Worm (Caenorhabditis elegans) whole organism, L2 larva: Measurements from ENCODE around the gene nuc-1.

Experiments used
- C34F6.9 ChIP-seq: fragments of 150-350 bp; optimal IDR thresholded peaks from 2 replicates; lab custom pipeline; 2014; ENCODE audit warnings: missing biosample characterization, missing genetic modification characterization
- F13H6.1 ChIP-seq: sonication (generic microtip); optimal IDR thresholded peaks from 2 replicates; lab custom pipeline; 2016; ENCODE audit warnings: missing genetic modification characterization, missing compliant biosample characterization
- R02D3.7 ChIP-seq: fragments of 150-350 bp; optimal IDR thresholded peaks from 2 replicates; lab custom pipeline; 2014; ENCODE audit warnings: missing biosample characterization, missing genetic modification characterization
- alr-1 ChIP-seq: fragments of 150-350 bp; optimal IDR thresholded peaks from 2 replicates; lab custom pipeline; 2014; ENCODE audit warnings: missing biosample characterization, missing genetic modification characterization
- blmp-1 ChIP-seq: sonication (generic microtip); optimal IDR thresholded peaks from 2 replicates; lab custom pipeline; 2017; ENCODE audit warnings: missing genetic modification characterization, mild to moderate bottlenecking, missing compliant biosample characterization, antibody characterized with exemption, moderate library complexity; ENCODE audit not compliant: insufficient read depth
- ceh-82 ChIP-seq: fragments of 150-350 bp; optimal IDR thresholded peaks from 2 replicates; lab custom pipeline; 2014; ENCODE audit warnings: missing biosample characterization, missing genetic modification characterization
- crh-2 ChIP-seq: sonication (generic microtip); optimal IDR thresholded peaks from 2 replicates; lab custom pipeline; 2017; ENCODE audit warnings: missing biosample characterization, missing genetic modification characterization
- dmd-4 ChIP-seq: sonication (generic microtip); optimal IDR thresholded peaks from 2 replicates; lab custom pipeline; 2017; ENCODE audit warnings: missing biosample characterization, missing genetic modification characterization
- egl-27 ChIP-seq: sonication (generic microtip); optimal IDR thresholded peaks from 3 replicates; lab custom pipeline; 2017; ENCODE audit warnings: missing biosample characterization, missing genetic modification reagents, missing genetic modification characterization
- elt-1 ChIP-seq: fragments of 150-350 bp; optimal IDR thresholded peaks from 2 replicates; lab custom pipeline; 2014; ENCODE audit warnings: missing biosample characterization, missing genetic modification characterization
- gmeb-1 ChIP-seq: fragments of 150-350 bp; optimal IDR thresholded peaks from 2 replicates; lab custom pipeline; 2014; ENCODE audit warnings: missing biosample characterization, missing genetic modification characterization
- lin-11 ChIP-seq: fragments of 150-350 bp; sonication (generic microtip); optimal IDR thresholded peaks from 2 replicates; lab custom pipeline; 2014; ENCODE audit warnings: missing biosample characterization, missing genetic modification characterization, inconsistent platforms, mixed read lengths
- lin-13 ChIP-seq: fragments of 150-350 bp; optimal IDR thresholded peaks from 2 replicates; lab custom pipeline; 2014; ENCODE audit warnings: missing biosample characterization, missing genetic modification reagents, missing genetic modification characterization
- lin-39 ChIP-seq: fragments of 150-350 bp; optimal IDR thresholded peaks from 2 replicates; lab custom pipeline; 2014; ENCODE audit warnings: missing biosample characterization, missing genetic modification reagents, missing genetic modification characterization
- lsy-2 ChIP-seq, 2 experiments: fragments of 150-350 bp in 1 of 2; sonication (generic microtip) in 1 of 2; optimal IDR thresholded peaks; 2 replicates each; lab custom pipeline; 2014 to 2017; ENCODE audit warnings: missing biosample characterization in 2 of 2, missing genetic modification characterization in 2 of 2
- mab-5 ChIP-seq: fragments of 150-350 bp; optimal IDR thresholded peaks from 2 replicates; lab custom pipeline; 2014; ENCODE audit warnings: missing biosample characterization, missing genetic modification characterization
- mbf-1 ChIP-seq: sonication (generic microtip); optimal IDR thresholded peaks from 2 replicates; lab custom pipeline; 2017; ENCODE audit warnings: missing biosample characterization, missing genetic modification characterization
- mdl-1 ChIP-seq, 2 experiments: fragments of 150-350 bp in 1 of 2; sonication (generic microtip) in 1 of 2; optimal IDR thresholded peaks; 2 replicates each; lab custom pipeline; 2017; ENCODE audit warnings: missing biosample characterization in 2 of 2, missing genetic modification characterization in 2 of 2
- nhr-10 ChIP-seq: sonication (generic microtip); optimal IDR thresholded peaks from 2 replicates; lab custom pipeline; 2017; ENCODE audit warnings: missing biosample characterization, missing genetic modification characterization
- nhr-11 ChIP-seq: fragments of 150-350 bp; optimal IDR thresholded peaks from 2 replicates; lab custom pipeline; 2014; ENCODE audit warnings: missing biosample characterization, missing genetic modification characterization
- nhr-129 ChIP-seq: fragments of 150-350 bp; optimal IDR thresholded peaks from 2 replicates; lab custom pipeline; 2014; ENCODE audit warnings: missing biosample characterization, missing genetic modification characterization
- nhr-21 ChIP-seq: fragments of 150-350 bp; optimal IDR thresholded peaks from 2 replicates; lab custom pipeline; 2014; ENCODE audit warnings: missing biosample characterization, missing genetic modification characterization
- nhr-237 ChIP-seq: fragments of 150-350 bp; optimal IDR thresholded peaks from 2 replicates; lab custom pipeline; 2014; ENCODE audit warnings: missing biosample characterization, missing genetic modification characterization
- nhr-25 ChIP-seq: fragments of 150-350 bp; sonication (generic microtip); optimal IDR thresholded peaks from 3 replicates; lab custom pipeline; 2014; ENCODE audit warnings: missing biosample characterization, missing genetic modification characterization
- nhr-6 ChIP-seq: fragments of 150-350 bp; optimal IDR thresholded peaks from 2 replicates; lab custom pipeline; 2014; ENCODE audit warnings: missing biosample characterization, missing genetic modification characterization
- peb-1 ChIP-seq: fragments of 150-350 bp; optimal IDR thresholded peaks from 2 replicates; lab custom pipeline; 2014; ENCODE audit warnings: missing biosample characterization, missing genetic modification characterization
- sem-4 ChIP-seq: fragments of 150-350 bp; optimal IDR thresholded peaks from 2 replicates; lab custom pipeline; 2014; ENCODE audit warnings: missing biosample characterization, missing genetic modification reagents, missing genetic modification characterization
- sma-3 ChIP-seq: sonication (generic microtip); optimal IDR thresholded peaks from 2 replicates; lab custom pipeline; 2016; ENCODE audit warnings: missing genetic modification reagents, missing genetic modification characterization, missing compliant biosample characterization
- sma-9 ChIP-seq, 2 experiments: fragments of 150-350 bp in 1 of 2; sonication (generic microtip) in 1 of 2; optimal IDR thresholded peaks; 2 replicates each; lab custom pipeline; 2014 to 2016; ENCODE audit warnings: missing genetic modification characterization in 2 of 2, mild to moderate bottlenecking in 1 of 2, missing biosample characterization in 1 of 2, missing compliant biosample characterization in 1 of 2, missing genetic modification reagents in 1 of 2, moderate library complexity in 1 of 2
- snpc-4 ChIP-seq: fragments of 150-350 bp; optimal IDR thresholded peaks from 2 replicates; lab custom pipeline; 2014; ENCODE audit warnings: missing biosample characterization, missing genetic modification characterization
- unc-39 ChIP-seq: fragments of 150-350 bp; optimal IDR thresholded peaks from 2 replicates; lab custom pipeline; 2014; ENCODE audit warnings: missing biosample characterization, missing genetic modification characterization
- unc-62 ChIP-seq: fragments of 150-350 bp; optimal IDR thresholded peaks from 2 replicates; lab custom pipeline; 2014; ENCODE audit warnings: missing biosample characterization, missing genetic modification reagents, missing genetic modification characterization
- zag-1 ChIP-seq: fragments of 150-350 bp; optimal IDR thresholded peaks from 2 replicates; lab custom pipeline; 2014; ENCODE audit warnings: missing biosample characterization, missing genetic modification characterization
- ztf-11 ChIP-seq: sonication (generic microtip); optimal IDR thresholded peaks from 2 replicates; lab custom pipeline; 2017; ENCODE audit warnings: missing biosample characterization, missing genetic modification characterization
- ztf-4 ChIP-seq: fragments of 150-350 bp; optimal IDR thresholded peaks from 2 replicates; lab custom pipeline; 2014; ENCODE audit warnings: missing biosample characterization, missing genetic modification characterization

nuc-1 gene

DNA sequence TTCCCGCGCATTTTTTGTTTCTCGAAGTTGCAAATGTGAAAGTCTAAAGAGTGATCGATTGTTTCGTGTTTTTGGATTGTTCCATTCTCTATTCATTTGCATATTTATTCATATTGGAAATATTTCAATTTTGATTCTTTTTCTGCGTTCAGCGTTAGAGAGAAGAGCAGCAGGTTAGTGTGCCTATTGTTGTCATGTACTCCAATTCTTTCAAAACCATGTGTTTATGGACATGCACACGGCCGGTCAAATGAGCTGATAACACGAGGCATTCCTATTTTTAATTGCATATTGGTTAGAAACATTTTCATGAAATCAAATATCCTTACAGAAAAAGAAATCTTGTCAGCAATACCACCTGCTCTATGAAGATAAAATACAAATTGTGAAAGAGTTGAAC lies 8.1 kb upstream of the nuc-1 start:
- no peak for TF ChIP-seq ztf-11 (tag; lab: Kevin White, UChicago)
- TF ChIP-seq sma-9 (GFP tag; optimal IDR thresholded peaks at IDR 0.05; lab: Kevin White, UChicago): no peak
- TF ChIP-seq sma-9 (tag; optimal IDR thresholded peaks at IDR 0.05; lab: Kevin White, UChicago): no peak
- no peak for TF ChIP-seq nhr-6 (tag; lab: Kevin White, UChicago)
- TF ChIP-seq lin-13 (GFP tag; lab: Kevin White, UChicago): no peak
- no peak for TF ChIP-seq lin-39 (tag; lab: Kevin White, UChicago)
- no peak for TF ChIP-seq nhr-129 (tag; lab: Kevin White, UChicago)
- TF ChIP-seq zag-1 (tag; lab: Kevin White, UChicago): no peak
- no peak for TF ChIP-seq unc-62 (GFP tag; lab: Kevin White, UChicago)
- TF ChIP-seq ztf-4 (tag; lab: Kevin White, UChicago): no peak
- no peak for TF ChIP-seq dmd-4 (tag; lab: Kevin White, UChicago)
- TF ChIP-seq ceh-82 (tag; lab: Kevin White, UChicago): no peak
- no peak for TF ChIP-seq lsy-2 (tag; optimal IDR thresholded peaks at IDR 0.05; lab: Kevin White, UChicago)
- no peak for TF ChIP-seq elt-1 (tag; lab: Kevin White, UChicago)
- TF ChIP-seq mdl-1 (tag; optimal IDR thresholded peaks at IDR 0.05; lab: Kevin White, UChicago): no peak
- TF ChIP-seq sem-4: no peak
- no peak for TF ChIP-seq egl-27 (tag; lab: Kevin White, UChicago)
- TF ChIP-seq nhr-237 (tag; lab: Kevin White, UChicago): no peak
- no peak for TF ChIP-seq C34F6.9 (tag; lab: Kevin White, UChicago)
- no peak for TF ChIP-seq nhr-11 (tag; lab: Kevin White, UChicago)
- TF ChIP-seq, all 48 proteins: peak for 0

DNA sequence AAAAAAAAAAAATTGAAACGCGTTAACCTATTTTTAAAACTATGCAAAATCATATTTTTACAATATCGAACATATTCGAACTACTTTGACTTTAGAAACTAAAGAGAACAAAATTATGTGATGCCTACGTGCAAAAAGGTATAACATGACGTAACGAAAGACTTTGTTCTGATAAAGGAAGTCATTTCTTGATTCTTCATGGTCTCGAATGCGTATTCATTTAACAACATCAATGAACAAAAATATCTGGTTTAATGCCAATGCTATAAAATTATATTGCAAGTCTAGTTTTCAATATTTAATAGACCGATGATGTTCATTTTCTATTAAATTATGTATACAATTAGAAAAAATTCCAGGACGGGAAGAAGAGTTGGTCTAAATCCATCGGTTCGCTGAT lies 3.7 kb upstream of the nuc-1 start:
- no peak for TF ChIP-seq ztf-11 (tag; lab: Kevin White, UChicago)
- no peak for TF ChIP-seq snpc-4 (tag; lab: Kevin White, UChicago)
- TF ChIP-seq nhr-237 (tag; lab: Kevin White, UChicago): no peak
- no peak for TF ChIP-seq zag-1 (tag; lab: Kevin White, UChicago)
- TF ChIP-seq alr-1 (tag; lab: Kevin White, UChicago): no peak
- TF ChIP-seq gmeb-1: no peak
- no peak for TF ChIP-seq blmp-1
- TF ChIP-seq mbf-1: no peak
- no peak for TF ChIP-seq C34F6.9 (tag; lab: Kevin White, UChicago)
- peak; percentile 46 for TF ChIP-seq nhr-25
- no peak for TF ChIP-seq unc-39 (tag; lab: Kevin White, UChicago)
- no peak for TF ChIP-seq sma-9 (GFP tag; optimal IDR thresholded peaks at IDR 0.05; lab: Kevin White, UChicago)
- no peak for TF ChIP-seq sma-9 (tag; optimal IDR thresholded peaks at IDR 0.05; lab: Kevin White, UChicago)
- no peak for TF ChIP-seq lin-13 (GFP tag; lab: Kevin White, UChicago)
- TF ChIP-seq lin-11 (tag; lab: Kevin White, UChicago): no peak
- TF ChIP-seq lin-39 (tag; lab: Kevin White, UChicago): no peak
- TF ChIP-seq nhr-11 (tag; lab: Kevin White, UChicago): no peak
- no peak for TF ChIP-seq sem-4
- no peak for TF ChIP-seq elt-1 (tag; lab: Kevin White, UChicago)
- TF ChIP-seq nhr-21 (tag; lab: Kevin White, UChicago): peak; percentile 51
- no peak for TF ChIP-seq sma-3 (GFP tag; lab: Kevin White, UChicago)
- peak; percentile 9 for TF ChIP-seq ztf-4 (tag; lab: Kevin White, UChicago)
- TF ChIP-seq nhr-10 (tag; lab: Kevin White, UChicago): no peak
- TF ChIP-seq F13H6.1 (tag; lab: Kevin White, UChicago): no peak

DNA sequence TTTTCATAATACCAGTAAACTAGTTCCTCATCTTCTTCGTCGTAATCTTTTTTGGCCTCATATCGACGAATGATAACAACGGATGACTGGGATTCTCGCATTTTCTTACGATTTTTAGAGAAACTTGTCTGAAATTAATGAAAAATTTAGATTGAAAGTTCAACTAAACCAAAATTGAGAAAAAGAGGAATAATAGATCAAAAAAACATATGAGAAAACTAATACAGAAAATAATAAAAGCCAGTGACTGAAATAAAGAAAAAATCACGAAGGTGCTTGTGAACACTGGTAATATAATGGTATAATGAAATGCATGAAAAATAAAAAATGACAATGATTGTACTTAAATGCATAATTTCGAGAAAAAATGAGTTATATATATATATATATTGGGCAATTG lies 3.0 kb upstream of the nuc-1 start, which contains the start of gene C07B5.8:
Gene C07B5.8, minus strand, starts transcription at position 101 of the 400 bp plus-strand sequence.
- TF ChIP-seq sem-4 (no peak), lsy-2 (tag; optimal IDR thresholded peaks at IDR 0.05; lab: Kevin White, UChicago) (no peak), nhr-129 (tag; lab: Kevin White, UChicago) (no peak), nhr-21 (tag; lab: Kevin White, UChicago) (no peak), mab-5 (tag; lab: Kevin White, UChicago) (no peak), gmeb-1 (no peak), alr-1 (tag; lab: Kevin White, UChicago) (no peak), dmd-4 (tag; lab: Kevin White, UChicago) (no peak), elt-1 (tag; lab: Kevin White, UChicago) (no peak), lin-11 (tag; lab: Kevin White, UChicago) (no peak), R02D3.7 (tag; lab: Kevin White, UChicago) (no peak)
- TF ChIP-seq, all 48 proteins: peak for 0

DNA sequence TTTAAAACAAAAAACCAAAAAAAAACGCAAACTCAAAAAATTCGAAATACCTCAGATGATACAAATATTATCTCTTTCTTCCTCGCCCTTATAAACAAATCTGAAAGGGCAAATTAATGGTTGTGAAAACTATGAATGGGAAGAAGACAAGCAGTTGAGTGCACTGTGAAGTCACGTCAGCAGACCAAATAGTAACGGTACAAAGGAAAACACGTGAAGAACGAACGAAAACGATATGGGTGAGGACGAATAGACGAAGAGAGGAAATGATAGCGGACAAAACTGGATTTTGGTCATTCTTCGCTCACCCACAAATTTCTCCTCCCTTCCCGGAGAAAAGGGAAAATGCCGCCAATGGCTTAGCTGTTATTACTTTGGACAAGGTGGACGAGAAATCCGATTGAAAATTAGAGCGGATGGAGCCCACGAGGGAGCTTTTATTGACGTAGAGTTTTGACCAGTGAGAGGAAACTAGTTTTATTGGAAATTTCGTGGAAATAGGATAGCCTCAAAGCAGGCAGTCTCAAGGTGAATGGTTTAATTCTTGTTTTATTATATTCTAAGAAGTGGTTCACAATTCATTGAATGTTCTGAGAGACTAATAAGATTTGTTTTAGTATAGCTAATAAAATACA lies 2.0 kb upstream of the nuc-1 start:
- peak; percentile 84 for TF ChIP-seq blmp-1
- TF ChIP-seq crh-2: peak; percentile 62
- no peak for TF ChIP-seq dmd-4 (tag; lab: Kevin White, UChicago)
- TF ChIP-seq sma-3 (GFP tag; lab: Kevin White, UChicago): peak; percentile 30
- peak; percentile 31 for TF ChIP-seq nhr-21 (tag; lab: Kevin White, UChicago)
- no peak for TF ChIP-seq peb-1 (tag; lab: Kevin White, UChicago)
- no peak for TF ChIP-seq unc-39 (tag; lab: Kevin White, UChicago)
- TF ChIP-seq nhr-129 (tag; lab: Kevin White, UChicago): peak; percentile 54
- peak; percentile 67 for TF ChIP-seq sma-9 (GFP tag; optimal IDR thresholded peaks at IDR 0.05; lab: Kevin White, UChicago)
- TF ChIP-seq sma-9 (tag; optimal IDR thresholded peaks at IDR 0.05; lab: Kevin White, UChicago): no peak
- TF ChIP-seq nhr-25: peak; percentile 73
